Worm (Caenorhabditis elegans): ENCODE data around the gene idi-1.

The idi-1 gene

ce11 chrIII:8077180-8077579, 14.3 kb upstream of the idi-1 start:
- TF ChIP-seq him-1 (tag; optimal IDR thresholded peaks at IDR 0.05), result no peak
- TF ChIP-seq dao-5 (tag; optimal IDR thresholded peaks at IDR 0.05), result no peak
- no peak for TF ChIP-seq W03F9.2 (tag; optimal IDR thresholded peaks at IDR 0.05)

- TF ChIP-seq W03F9.2 (tag; optimal IDR thresholded peaks at IDR 0.05) (no peak), him-1 (tag; optimal IDR thresholded peaks at IDR 0.05) (no peak), dao-5 (tag; optimal IDR thresholded peaks at IDR 0.05) (no peak)
Measured at ce11 chrIII:8080165-8080738, 11.3 kb upstream of the idi-1 start, which contains the start of the genes dcr-1 and apc-2. dcr-1 (minus strand) TSS chrIII:8080281. apc-2 (plus strand) TSS chrIII:8080629.

DNA sequence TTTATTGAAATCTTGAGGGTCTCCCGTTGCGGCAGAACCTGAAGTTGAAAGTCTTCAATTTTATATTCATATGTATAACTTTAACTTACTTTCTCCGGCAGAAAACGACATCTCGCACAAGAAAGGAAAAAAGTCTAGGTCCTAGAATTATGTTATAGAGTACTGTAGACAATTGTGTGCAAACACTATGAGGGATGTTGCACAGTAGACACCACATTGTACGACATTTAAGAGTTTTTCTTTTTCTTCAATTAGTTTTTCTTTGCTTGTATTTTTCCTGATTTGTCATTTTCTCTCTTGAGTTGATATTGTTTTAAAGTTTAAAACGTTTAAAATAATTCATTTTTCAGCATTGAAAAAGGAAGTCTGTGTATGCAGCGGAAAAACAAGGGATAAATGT, 6.2 kb upstream of the idi-1 start, which contains the start of the genes K06H7.7 and grp-1:
K06H7.7 (minus strand) TSS at position 121 of the 400 bp plus-strand sequence.
grp-1 (plus strand) TSS at position 351 of the 400 bp plus-strand sequence.
- TF ChIP-seq W03F9.2 (tag; optimal IDR thresholded peaks at IDR 0.05), result peak; percentile 77
- no peak for TF ChIP-seq dao-5 (tag; optimal IDR thresholded peaks at IDR 0.05)

DNA sequence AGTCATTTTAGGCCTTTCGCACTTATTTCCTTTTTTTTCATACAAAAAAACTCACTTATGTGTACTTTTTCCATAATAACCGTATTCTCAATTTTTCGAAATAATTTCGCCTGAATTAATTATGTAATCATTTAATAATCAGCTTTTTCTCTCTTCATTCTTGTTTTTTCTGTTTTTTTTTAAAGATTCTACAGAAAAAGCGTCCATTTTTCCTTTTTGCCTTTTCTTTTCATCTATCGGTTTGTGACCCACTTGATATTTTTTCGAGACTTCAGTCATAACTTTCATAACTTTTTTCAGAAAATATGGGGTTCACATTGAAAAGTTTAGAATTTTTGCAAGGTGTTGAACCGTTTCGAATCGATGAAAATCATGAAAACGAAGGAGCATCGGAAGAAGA, 3.3 kb upstream of the idi-1 start, which contains the start of gene vms-1:
vms-1 (plus strand) TSS at position 301 of the 400 bp plus-strand sequence.
- TF ChIP-seq dao-5 (tag; optimal IDR thresholded peaks at IDR 0.05) (no peak), W03F9.2 (tag; optimal IDR thresholded peaks at IDR 0.05) (no peak), him-1 (tag; optimal IDR thresholded peaks at IDR 0.05) (no peak)

- peak; percentile 15 for TF ChIP-seq W03F9.2 (tag; optimal IDR thresholded peaks at IDR 0.05)
- no peak for TF ChIP-seq dao-5 (tag; optimal IDR thresholded peaks at IDR 0.05)
Measured at ce11 chrIII:8093079-8093623, 1.6 kb downstream of the idi-1 start, which contains the start of gene K06H7.2. K06H7.2 (plus strand) TSS chrIII:8093573.

ce11 chrIII:8098116-8098515, 6.6 kb downstream of the idi-1 start, which contains the start of gene K06H7.8:
K06H7.8 (minus strand) TSS chrIII:8098216.
- TF ChIP-seq him-1 (tag; optimal IDR thresholded peaks at IDR 0.05) (no peak), W03F9.2 (tag; optimal IDR thresholded peaks at IDR 0.05) (no peak), dao-5 (tag; optimal IDR thresholded peaks at IDR 0.05) (no peak)

- TF ChIP-seq him-1 (tag; optimal IDR thresholded peaks at IDR 0.05) (no peak), dao-5 (tag; optimal IDR thresholded peaks at IDR 0.05) (no peak), W03F9.2 (tag; optimal IDR thresholded peaks at IDR 0.05) (no peak)
Measured at ce11 chrIII:8099022-8099421, 7.5 kb downstream of the idi-1 start, which contains the start of gene K06H7.1. K06H7.1 (plus strand) TSS chrIII:8099322.

- TF ChIP-seq dao-5 (tag; optimal IDR thresholded peaks at IDR 0.05) (no peak), W03F9.2 (tag; optimal IDR thresholded peaks at IDR 0.05) (peak; percentile 6), him-1 (tag; optimal IDR thresholded peaks at IDR 0.05) (no peak)
Measured at ce11 chrIII:8100960-8101359, 9.5 kb downstream of the idi-1 start, which contains the start of gene plk-1. plk-1 (plus strand) TSS chrIII:8101348.

DNA sequence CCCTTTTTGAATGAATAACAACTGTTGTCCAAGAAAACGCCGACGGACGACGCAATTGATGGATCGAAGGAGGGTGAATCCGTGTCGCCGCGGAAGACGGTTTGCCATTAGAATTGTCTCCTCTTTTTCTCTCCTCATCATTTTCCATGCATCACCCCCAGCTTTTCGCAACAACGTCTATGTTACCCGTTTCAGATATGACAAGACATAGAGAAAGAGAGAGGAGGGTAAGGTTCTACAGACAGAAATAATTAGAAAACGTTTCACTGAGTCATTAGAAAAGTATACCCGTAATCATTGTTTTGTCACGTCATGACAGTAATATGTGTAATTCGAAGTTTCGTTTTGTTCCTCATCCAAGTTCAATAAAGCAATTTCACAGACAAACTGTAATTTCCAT, 14.3 kb downstream of the idi-1 start:
- TF ChIP-seq W03F9.2 (tag; optimal IDR thresholded peaks at IDR 0.05), result no peak
- TF ChIP-seq dao-5 (tag; optimal IDR thresholded peaks at IDR 0.05), result no peak
- TF ChIP-seq him-1 (tag; optimal IDR thresholded peaks at IDR 0.05), result no peak

DNA sequence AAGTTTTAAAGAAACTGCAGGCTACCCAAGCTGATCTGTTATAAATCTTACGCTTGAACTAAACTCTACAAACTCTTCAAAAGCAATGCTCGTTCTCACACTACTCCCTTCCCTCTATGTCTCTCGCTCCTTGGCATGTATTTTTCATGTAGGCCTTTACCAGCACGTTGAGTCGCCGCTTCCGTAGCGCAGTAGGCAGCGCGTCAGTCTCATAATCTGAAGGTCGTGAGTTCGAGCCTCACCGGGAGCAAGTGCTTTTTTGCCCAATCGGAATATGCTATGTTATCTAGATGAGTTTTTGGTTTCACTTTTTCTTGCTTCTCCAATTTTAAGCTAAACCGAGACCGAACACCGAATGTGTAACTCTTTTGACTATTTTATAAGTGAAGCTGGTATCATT, 15.0 kb downstream of the idi-1 start:
- peak; percentile 41 for TF ChIP-seq dao-5 (tag; optimal IDR thresholded peaks at IDR 0.05)
- TF ChIP-seq him-1 (tag; optimal IDR thresholded peaks at IDR 0.05), result peak; percentile 41
- no peak for TF ChIP-seq W03F9.2 (tag; optimal IDR thresholded peaks at IDR 0.05)

DNA sequence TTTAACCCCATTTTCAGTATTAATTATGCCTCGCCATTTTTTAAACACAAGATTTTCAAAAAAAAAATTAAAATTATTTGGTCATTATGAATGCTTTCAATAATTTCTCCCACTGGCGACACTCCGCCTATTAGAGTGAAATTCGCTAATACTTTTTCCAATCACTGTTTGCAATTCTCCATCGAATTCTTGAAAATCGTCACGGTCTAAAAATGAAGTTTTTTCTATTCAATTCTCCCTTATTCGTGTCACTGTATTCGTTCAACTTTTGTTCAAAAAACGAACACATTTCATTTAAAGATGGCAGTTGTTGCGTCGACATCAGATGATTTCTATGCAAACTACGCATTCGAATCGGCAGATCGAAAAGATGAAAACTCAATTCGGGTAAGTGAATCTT, 17.0 kb downstream of the idi-1 start, which contains the start of gene C14B9.3:
C14B9.3 (plus strand) TSS at position 301 of the 400 bp plus-strand sequence.
- TF ChIP-seq him-1 (tag; optimal IDR thresholded peaks at IDR 0.05) (no peak), W03F9.2 (tag; optimal IDR thresholded peaks at IDR 0.05) (no peak), dao-5 (tag; optimal IDR thresholded peaks at IDR 0.05) (no peak)

DNA sequence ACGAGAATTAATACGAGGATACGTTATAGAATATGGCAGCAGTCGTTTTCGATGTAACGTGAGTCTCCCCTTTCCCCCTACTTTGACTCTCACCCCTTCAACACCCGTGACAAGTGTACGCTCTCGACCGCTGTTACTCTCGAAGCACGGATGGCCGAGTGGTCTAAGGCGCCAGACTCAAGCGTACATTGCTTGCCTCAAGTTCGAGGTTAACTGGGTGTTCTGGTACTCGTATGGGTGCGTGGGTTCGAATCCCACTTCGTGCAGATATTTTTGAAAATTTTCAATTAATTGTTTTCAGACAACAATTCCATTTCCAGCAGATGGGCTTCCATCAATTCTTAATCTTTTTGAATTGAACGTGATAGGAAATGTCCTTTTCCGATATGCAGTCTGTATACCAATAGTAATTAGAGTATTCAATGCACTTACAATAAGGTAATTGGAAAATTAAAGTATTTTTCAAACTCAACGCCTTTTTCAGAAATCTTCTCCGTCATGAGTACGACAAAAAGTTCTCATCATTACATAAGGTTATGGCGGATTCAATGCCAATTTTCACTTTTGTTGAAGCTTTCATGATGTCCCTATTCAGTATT, 18.1 kb downstream of the idi-1 start:
- peak; percentile 73 for TF ChIP-seq him-1 (tag; optimal IDR thresholded peaks at IDR 0.05)
- no peak for TF ChIP-seq W03F9.2 (tag; optimal IDR thresholded peaks at IDR 0.05)
- TF ChIP-seq dao-5 (tag; optimal IDR thresholded peaks at IDR 0.05), result peak; percentile 83

DNA sequence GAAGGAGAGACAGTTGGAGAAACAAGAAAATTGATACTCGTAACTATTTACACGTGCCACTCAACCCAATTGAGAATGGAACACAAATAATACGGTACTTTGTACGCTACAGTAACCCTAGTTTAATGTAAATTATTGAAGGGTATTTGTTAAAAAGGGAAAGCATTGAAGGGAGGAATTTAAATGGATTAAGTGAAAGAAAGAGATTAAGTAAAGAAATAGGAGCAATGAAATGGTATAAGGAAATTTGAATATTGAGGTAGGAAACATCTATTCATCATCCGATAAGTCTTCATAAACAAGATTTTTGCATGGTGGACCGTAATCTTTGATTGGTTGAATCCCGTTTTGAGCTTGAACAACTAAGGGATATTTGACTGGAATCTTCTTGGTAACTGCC, 19.8 kb downstream of the idi-1 start:
- no peak for TF ChIP-seq dao-5 (tag; optimal IDR thresholded peaks at IDR 0.05)
- TF ChIP-seq him-1 (tag; optimal IDR thresholded peaks at IDR 0.05), result no peak
- no peak for TF ChIP-seq W03F9.2 (tag; optimal IDR thresholded peaks at IDR 0.05)

- TF ChIP-seq W03F9.2 (tag; optimal IDR thresholded peaks at IDR 0.05), result no peak
- no peak for TF ChIP-seq him-1 (tag; optimal IDR thresholded peaks at IDR 0.05)
- no peak for TF ChIP-seq dao-5 (tag; optimal IDR thresholded peaks at IDR 0.05)
Measured at ce11 chrIII:8115877-8116276, 24.4 kb downstream of the idi-1 start.

Measured in whole organism, L4/young adult.